Worm (Caenorhabditis elegans) whole organism, young adult: ENCODE measurements around the gene vit-5.

Source experiments
- B0019.2 ChIP-seq: fragments of 200-800 bp; sonication (Bioruptor generic); conservative IDR thresholded peaks from 2 replicates; pipeline ENCODE4 v1.3.6; 2022; ENCODE audit warnings: missing genetic modification reagents, missing genetic modification characterization, missing compliant biosample characterization
- B0035.1 ChIP-seq: sonication (generic microtip); optimal IDR thresholded peaks from 2 replicates; lab custom pipeline; 2016; ENCODE audit warnings: missing genetic modification characterization, mild to moderate bottlenecking, missing compliant biosample characterization, missing genotype, missing genetic modification reagents
- akir-1 ChIP-seq: fragments of 200-800 bp; sonication (Bioruptor generic); optimal IDR thresholded peaks from 2 replicates; lab custom pipeline; 2018; ENCODE audit warnings: mild to moderate bottlenecking, missing genetic modification characterization, moderate library complexity, missing compliant biosample characterization
- ama-1 ChIP-seq, 3 experiments: fragments of 150-350 bp in 1 of 3; sonication (generic microtip) in 2 of 3; optimal IDR thresholded peaks; 2 replicates each; lab custom pipeline; 2014 to 2018; ENCODE audit warnings: missing biosample characterization in 2 of 3, missing genetic modification characterization in 2 of 3, missing genetic modification reagents in 2 of 3
- lag-1 ChIP-seq: fragments of 200-800 bp; sonication (Bioruptor generic); IDR thresholded peaks from 2 replicates; pipeline ENCODE4 v1.3.6; 2022; ENCODE audit warnings: missing genetic modification reagents, missing genetic modification characterization, missing compliant biosample characterization
- madf-6 ChIP-seq: fragments of 200-800 bp; sonication (Bioruptor generic); IDR thresholded peaks from 2 replicates; pipeline ENCODE4 v1.3.6; 2022; ENCODE audit warnings: missing genetic modification reagents, missing genetic modification characterization, missing compliant biosample characterization
- repo-1 ChIP-seq: sonication (generic microtip); optimal IDR thresholded peaks from 2 replicates; lab custom pipeline; 2017; ENCODE audit warnings: mild to moderate bottlenecking, missing genetic modification characterization, missing compliant biosample characterization
- snpc-4 ChIP-seq, 5 experiments: fragments of 150-350 bp in 1 of 5; sonication (generic microtip) in 4 of 5; optimal IDR thresholded peaks; 2 replicates each; lab custom pipeline; 2014 to 2018; ENCODE audit warnings: missing genetic modification characterization in 5 of 5, missing biosample characterization in 3 of 5, antibody characterized with exemption in 2 of 5, mild to moderate bottlenecking in 2 of 5, missing compliant biosample characterization in 2 of 5, missing genotype in 2 of 5, moderate library complexity in 2 of 5, missing genetic modification reagents in 1 of 5
- tlf-1 ChIP-seq: fragments of 200-800 bp; sonication (Bioruptor generic); optimal IDR thresholded peaks from 2 replicates; lab custom pipeline; 2018; ENCODE audit warnings: mild to moderate bottlenecking, missing genetic modification characterization, missing compliant biosample characterization

- TF ChIP-seq madf-6 (GFP tag; lab: Robert Waterston, UW) (no peak), lag-1 (GFP tag; lab: Robert Waterston, UW) (no peak), B0019.2 (GFP tag; lab: Robert Waterston, UW) (no peak), B0035.1 (tag; lab: Kevin White, UChicago) (no peak), repo-1 (tag; lab: Kevin White, UChicago) (no peak), snpc-4 (GFP tag; optimal IDR thresholded peaks at IDR 0.05; lab: Kevin White, UChicago) (no peak), snpc-4 (tag; optimal IDR thresholded peaks at IDR 0.05; lab: Kevin White, UChicago) (no peak), akir-1 (GFP tag; lab: Kevin White, UChicago) (no peak), tlf-1 (GFP tag; lab: Kevin White, UChicago) (no peak), ama-1 (optimal IDR thresholded peaks at IDR 0.05; lab: Kevin White, UChicago) (no peak), ama-1 (GFP tag; optimal IDR thresholded peaks at IDR 0.05; lab: Kevin White, UChicago) (no peak)
Measured at ce11 chrX:3400387-3400786, 2.9 kb upstream of the vit-5 start.
